Worm (Caenorhabditis elegans): ENCODE results near the gene F22D3.4.
A peak's percentile ranks its signal among the peaks of the same experiment; 100 is the strongest.
"Not testable (repeated sequence)": the region's sequence is repeated elsewhere in the genome, so short reads cannot be mapped to it uniquely, and the experiment has no call there.

Gene F22D3.4

DNA sequence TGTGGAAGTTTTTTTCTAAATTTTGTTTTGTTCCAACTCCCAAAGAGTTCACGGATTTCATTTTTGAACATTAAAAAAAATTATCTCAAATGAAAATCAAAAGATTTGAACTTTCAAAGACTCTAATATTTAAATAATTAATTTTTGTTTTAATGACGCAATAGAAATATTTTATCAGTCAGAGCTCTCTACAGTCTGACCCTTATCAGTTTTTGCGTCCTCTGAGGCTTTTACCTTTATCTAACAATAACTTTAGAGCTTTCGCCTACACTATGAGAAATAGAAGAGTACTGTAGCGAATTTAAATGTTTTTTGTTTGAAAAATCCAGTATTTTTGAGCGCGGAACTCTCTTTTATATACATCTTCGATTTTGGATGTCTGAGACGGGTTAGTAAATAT, 8.5 kb downstream of the F22D3.4 start, which contains the start of gene B0252.5:
Gene B0252.5 (minus strand): TSS at position 17 of the 400 bp plus-strand sequence.
- no peak for TF ChIP-seq dao-5 (tag; optimal IDR thresholded peaks at IDR 0.05)
- TF ChIP-seq W03F9.2 (tag; optimal IDR thresholded peaks at IDR 0.05), result no peak
- TF ChIP-seq him-1 (tag; optimal IDR thresholded peaks at IDR 0.05), result no peak

DNA sequence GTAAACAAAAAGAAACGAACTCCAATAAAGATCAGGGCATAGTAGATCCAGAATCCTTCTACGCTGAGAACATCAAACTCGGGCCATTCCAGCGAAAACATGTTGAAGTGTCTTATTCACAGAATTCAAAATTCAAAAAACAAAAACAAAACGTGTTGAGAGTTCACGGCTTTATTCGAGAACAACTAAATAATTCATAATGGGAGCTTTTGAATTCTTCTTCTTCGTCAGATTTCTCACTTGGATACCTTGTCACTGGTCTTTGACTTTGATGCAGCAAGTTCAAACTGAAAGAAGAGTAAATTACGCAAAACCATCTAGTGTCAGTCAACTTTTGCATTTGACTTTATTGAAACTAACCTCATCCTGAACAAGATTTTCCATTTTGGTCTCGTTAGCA, 9.7 kb downstream of the F22D3.4 start, which contains the start of gene B0252.11:
Gene B0252.11 (minus strand): TSS at position 101 of the 400 bp plus-strand sequence.
- TF ChIP-seq W03F9.2 (tag; optimal IDR thresholded peaks at IDR 0.05), result no peak
- no peak for TF ChIP-seq him-1 (tag; optimal IDR thresholded peaks at IDR 0.05)
- no peak for TF ChIP-seq dao-5 (tag; optimal IDR thresholded peaks at IDR 0.05)

- no peak for TF ChIP-seq W03F9.2 (tag; optimal IDR thresholded peaks at IDR 0.05)
- no peak for TF ChIP-seq dao-5 (tag; optimal IDR thresholded peaks at IDR 0.05)
- TF ChIP-seq him-1 (tag; optimal IDR thresholded peaks at IDR 0.05), result no peak
Measured at ce11 chrII:6915875-6916274, 11.5 kb downstream of the F22D3.4 start, which contains the start of gene B0252.8. B0252.8 (plus strand) TSS chrII:6916166.

- TF ChIP-seq him-1 (tag; optimal IDR thresholded peaks at IDR 0.05), result peak; percentile 42
- TF ChIP-seq W03F9.2 (tag; optimal IDR thresholded peaks at IDR 0.05), result peak; percentile 15
- TF ChIP-seq dao-5 (tag; optimal IDR thresholded peaks at IDR 0.05), result no peak
Measured at ce11 chrII:6913309-6913708, 14.1 kb downstream of the F22D3.4 start, which contains the start of gene cyn-10. cyn-10 (minus strand) TSS chrII:6913365.

- TF ChIP-seq W03F9.2 (tag; optimal IDR thresholded peaks at IDR 0.05), result no peak
- TF ChIP-seq dao-5 (tag; optimal IDR thresholded peaks at IDR 0.05), result no peak
- TF ChIP-seq him-1 (tag; optimal IDR thresholded peaks at IDR 0.05), result no peak
Measured at ce11 chrII:6909568-6910122, 17.8 kb downstream of the F22D3.4 start, which contains the start of gene asm-1. asm-1 (plus strand) TSS chrII:6910072.

- TF ChIP-seq dao-5 (tag; optimal IDR thresholded peaks at IDR 0.05), result no peak
- no peak for TF ChIP-seq him-1 (tag; optimal IDR thresholded peaks at IDR 0.05)
- TF ChIP-seq W03F9.2 (tag; optimal IDR thresholded peaks at IDR 0.05), result no peak
Measured at ce11 chrII:6908689-6909088, 18.7 kb downstream of the F22D3.4 start.

DNA sequence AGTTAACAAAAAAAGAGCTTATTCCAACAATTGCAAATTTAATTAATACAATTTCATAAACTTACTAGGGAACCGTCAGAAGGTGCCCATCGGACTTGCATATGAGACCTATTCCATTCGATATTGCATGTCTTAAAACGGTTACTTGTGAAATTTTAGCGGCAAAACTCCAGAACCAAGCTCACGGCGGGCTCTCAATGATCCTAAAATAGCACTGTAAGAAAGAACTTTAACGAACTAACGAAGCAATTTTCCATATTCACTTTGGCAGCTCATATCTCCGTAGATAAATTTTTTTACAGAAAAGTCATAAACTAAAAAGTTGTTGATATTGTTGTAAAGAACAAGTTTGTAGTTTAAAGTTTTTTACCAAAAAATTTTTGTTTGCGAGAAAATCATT, 19.7 kb downstream of the F22D3.4 start, which contains the start of gene B0252.3:
Gene B0252.3 (minus strand): TSS at position 101 of the 400 bp plus-strand sequence.
- TF ChIP-seq him-1, dao-5, W03F9.2 (tag; optimal IDR thresholded peaks at IDR 0.05): not testable (repeated sequence)

ce11 chrII:6901795-6902194, 25.6 kb downstream of the F22D3.4 start, which contains the start of gene psmd-9:
psmd-9 (plus strand) TSS chrII:6902095.
- TF ChIP-seq dao-5 (tag; optimal IDR thresholded peaks at IDR 0.05), result no peak
- no peak for TF ChIP-seq W03F9.2 (tag; optimal IDR thresholded peaks at IDR 0.05)

DNA sequence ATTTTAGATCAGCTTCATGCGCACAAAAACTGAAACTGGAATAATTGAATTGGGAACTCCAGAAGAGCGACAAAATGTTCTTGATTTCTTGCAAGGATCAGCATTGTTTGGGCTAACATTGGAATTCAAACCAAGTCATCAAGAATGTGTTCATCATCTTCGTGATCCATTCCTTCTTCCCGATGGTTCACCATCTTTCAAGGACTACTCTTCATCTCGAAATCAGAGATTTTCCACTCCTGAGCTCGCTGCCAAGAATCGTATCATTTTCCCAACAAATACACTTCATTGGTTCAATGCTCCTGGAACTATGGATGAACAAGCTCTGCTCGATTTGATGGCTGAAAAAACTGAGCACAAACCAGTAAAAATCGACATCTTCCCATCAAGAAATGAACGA, 26.7 kb downstream of the F22D3.4 start:
- TF ChIP-seq him-1 (tag; optimal IDR thresholded peaks at IDR 0.05) (no peak), dao-5 (tag; optimal IDR thresholded peaks at IDR 0.05) (no peak), W03F9.2 (tag; optimal IDR thresholded peaks at IDR 0.05) (no peak)

DNA sequence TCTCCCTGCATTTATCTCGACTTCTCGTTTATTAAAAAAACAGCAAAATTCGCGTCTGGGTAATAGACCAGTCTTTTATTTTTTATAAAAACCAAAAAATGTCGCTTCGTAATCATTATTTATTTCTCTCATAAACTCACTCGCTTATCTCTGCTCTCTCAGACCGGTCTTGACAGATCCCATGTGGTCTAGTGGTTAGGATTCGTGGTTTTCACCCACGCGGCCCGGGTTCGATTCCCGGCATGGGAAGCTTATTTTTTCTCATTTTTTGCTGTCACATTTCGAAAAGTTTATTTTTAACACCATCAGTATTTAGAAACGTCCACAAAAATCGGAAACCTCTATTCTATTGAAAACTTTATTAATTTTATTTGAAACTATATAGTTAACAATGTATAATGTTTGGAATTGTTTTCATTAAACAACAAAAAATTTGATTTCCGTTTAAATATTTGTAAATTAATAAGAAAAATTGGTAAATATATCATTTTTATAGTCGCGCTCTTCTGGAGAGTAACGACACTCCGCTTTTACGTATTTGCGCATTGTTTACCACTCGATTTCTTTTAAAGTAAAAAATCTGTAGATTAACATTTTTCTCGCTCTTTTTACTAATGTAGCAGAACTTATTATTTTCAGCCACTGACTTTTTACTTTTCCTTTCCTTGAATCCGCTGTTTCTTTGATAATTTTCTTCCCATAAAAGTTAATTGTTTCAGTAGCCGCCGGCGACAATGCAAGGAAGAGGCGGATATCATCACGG, 29.2 kb downstream of the F22D3.4 start, which contains the start of gene hrpl-1:
Gene hrpl-1 (plus strand): TSS at position 713 of the 763 bp plus-strand sequence.
- no peak for TF ChIP-seq W03F9.2 (tag; optimal IDR thresholded peaks at IDR 0.05)
- no peak for TF ChIP-seq dao-5 (tag; optimal IDR thresholded peaks at IDR 0.05)
- TF ChIP-seq him-1 (tag; optimal IDR thresholded peaks at IDR 0.05), result no peak

DNA sequence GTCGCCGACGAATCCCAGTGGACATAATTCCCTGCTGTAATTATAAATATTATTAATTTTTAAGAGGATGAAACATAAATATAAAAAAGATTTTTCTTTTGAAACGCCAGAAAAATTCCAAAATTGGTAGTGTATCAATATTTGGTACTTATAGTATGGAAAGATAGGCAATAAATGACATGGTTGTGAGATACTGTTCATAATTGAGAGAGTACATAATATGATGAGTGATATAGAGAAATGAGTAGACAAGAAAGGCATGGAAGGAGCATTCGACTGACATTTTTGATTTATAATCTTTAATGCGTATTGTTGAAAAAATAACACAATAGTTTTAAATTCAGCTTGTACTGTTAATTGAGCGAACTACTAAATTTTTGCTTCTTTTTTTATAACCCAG, 29.9 kb downstream of the F22D3.4 start, which contains the start of gene C44B7.11:
Gene C44B7.11 (minus strand): TSS at position 34 of the 400 bp plus-strand sequence.
- TF ChIP-seq dao-5 (tag; optimal IDR thresholded peaks at IDR 0.05) (no peak), him-1 (tag; optimal IDR thresholded peaks at IDR 0.05) (no peak), W03F9.2 (tag; optimal IDR thresholded peaks at IDR 0.05) (no peak)

ce11 chrII:6893589-6894245, 33.7 kb downstream of the F22D3.4 start, which contains the start of gene adal-1:
adal-1 (minus strand) TSS chrII:6893639.
- TF ChIP-seq dao-5 (tag; optimal IDR thresholded peaks at IDR 0.05), result no peak
- no peak for TF ChIP-seq him-1 (tag; optimal IDR thresholded peaks at IDR 0.05)
- no peak for TF ChIP-seq W03F9.2 (tag; optimal IDR thresholded peaks at IDR 0.05)

- TF ChIP-seq dao-5 (tag; optimal IDR thresholded peaks at IDR 0.05), result no peak
- no peak for TF ChIP-seq W03F9.2 (tag; optimal IDR thresholded peaks at IDR 0.05)
- no peak for TF ChIP-seq him-1 (tag; optimal IDR thresholded peaks at IDR 0.05)
Measured at ce11 chrII:6891838-6892237, 35.6 kb downstream of the F22D3.4 start.

Data from whole organism, L4/young adult.